ENCODE assay signal across 7 worm cellular contexts in the genomic region with DNA sequence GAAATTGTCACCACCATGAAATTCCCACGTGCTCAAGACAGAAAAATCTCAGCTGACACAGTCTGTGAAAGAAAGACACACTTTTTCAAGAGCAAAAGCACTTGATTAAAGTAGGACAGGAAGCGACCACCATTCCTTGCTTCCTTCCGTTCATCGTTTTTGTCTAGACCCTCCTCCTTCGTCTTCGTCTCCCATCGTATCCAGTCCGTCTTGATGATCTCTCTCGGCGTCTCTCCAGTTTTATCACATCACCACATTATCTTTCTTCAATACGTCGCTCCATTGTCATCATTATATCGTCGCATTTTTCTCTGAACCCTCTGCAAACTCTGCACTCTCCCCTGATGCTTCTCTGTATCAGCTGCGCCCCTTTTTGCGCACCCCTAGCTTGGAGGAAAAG.
TF ChIP-seq lines count a peak whose summit lies in the region.

No protein-coding gene starts in this region.

TF ChIP-seq in whole organism, L1 larva, 84 proteins besides CTCF, POLR2A, EP300 and RAD21 (continues in another document):
- TF ChIP-seq fkh-4 (tag; optimal IDR thresholded peaks at IDR 0.05; lab: Kevin White, UChicago; ENCODE audit: borderline replicate concordance) (no peak), lir-3 (tag; optimal IDR thresholded peaks at IDR 0.05; lab: Kevin White, UChicago; ENCODE audit: poor library complexity) (no peak), ces-1 (GFP tag; optimal IDR thresholded peaks at IDR 0.05; lab: Kevin White, UChicago) (no peak), nhr-47 (tag; optimal IDR thresholded peaks at IDR 0.05; lab: Kevin White, UChicago) (peak; percentile 28), lin-39 (tag; optimal IDR thresholded peaks at IDR 0.05; lab: Kevin White, UChicago) (no peak), skn-1 (tag; optimal IDR thresholded peaks at IDR 0.05; lab: Kevin White, UChicago) (peak; percentile 97), elt-3 (tag; optimal IDR thresholded peaks at IDR 0.05; lab: Kevin White, UChicago) (peak in 1 of 6 experiments; percentile 7), hpl-2 (GFP tag; optimal IDR thresholded peaks at IDR 0.05; lab: Kevin White, UChicago) (no peak), jun-1 (tag; optimal IDR thresholded peaks at IDR 0.05; lab: Kevin White, UChicago) (no peak), ama-1 (optimal IDR thresholded peaks at IDR 0.05; lab: Kevin White, UChicago) (no peak), dpl-1 (GFP tag; optimal IDR thresholded peaks at IDR 0.05; lab: Kevin White, UChicago) (peak in 1 of 3 experiments; percentile 2), ceh-88 (GFP tag; IDR thresholded peaks at IDR 0.05; lab: Robert Waterston, UW) (no peak)

TF ChIP-seq in whole organism, L2 larva, 48 proteins besides CTCF, POLR2A, EP300 and RAD21 (continues in another document):
- TF ChIP-seq F13H6.1 (tag; optimal IDR thresholded peaks at IDR 0.05; lab: Kevin White, UChicago): peak; percentile 28
- no peak for TF ChIP-seq mab-5 (tag; optimal IDR thresholded peaks at IDR 0.05; lab: Kevin White, UChicago)
- TF ChIP-seq ceh-82 (tag; optimal IDR thresholded peaks at IDR 0.05; lab: Kevin White, UChicago): no peak
- no peak for TF ChIP-seq ama-1 (optimal IDR thresholded peaks at IDR 0.05; lab: Kevin White, UChicago)
- no peak for TF ChIP-seq skn-1 (tag; optimal IDR thresholded peaks at IDR 0.05; lab: Kevin White, UChicago)
- peak; percentile 43 for TF ChIP-seq nhr-129 (tag; optimal IDR thresholded peaks at IDR 0.05; lab: Kevin White, UChicago)
- peak in 1 of 2 experiments; percentile 25 for TF ChIP-seq lsy-2 (tag; optimal IDR thresholded peaks at IDR 0.05; lab: Kevin White, UChicago)
- no peak for TF ChIP-seq lin-11 (tag; optimal IDR thresholded peaks at IDR 0.05; lab: Kevin White, UChicago)
- no peak for TF ChIP-seq ztf-11 (tag; optimal IDR thresholded peaks at IDR 0.05; lab: Kevin White, UChicago)
- TF ChIP-seq unc-55 (GFP tag; optimal IDR thresholded peaks at IDR 0.05; lab: Kevin White, UChicago): peak; percentile 62
- peak; percentile 7 for TF ChIP-seq sma-3 (GFP tag; optimal IDR thresholded peaks at IDR 0.05; lab: Kevin White, UChicago)
- TF ChIP-seq sem-4 (tag; optimal IDR thresholded peaks at IDR 0.05; lab: Kevin White, UChicago): no peak
- TF ChIP-seq lin-39 (tag; optimal IDR thresholded peaks at IDR 0.05; lab: Kevin White, UChicago): no peak

TF ChIP-seq in whole organism, L3 larva, 47 proteins besides CTCF, POLR2A, EP300 and RAD21:
- no peak for TF ChIP-seq nhr-28 (tag; optimal IDR thresholded peaks at IDR 0.05; lab: Kevin White, UChicago)
- peak; percentile 48 for TF ChIP-seq nfya-1 (tag; optimal IDR thresholded peaks at IDR 0.05; lab: Kevin White, UChicago; ENCODE audit: insufficient read depth)
- peak; percentile 88 for TF ChIP-seq egl-5 (tag; optimal IDR thresholded peaks at IDR 0.05; lab: Kevin White, UChicago)
- peak; percentile 26 for TF ChIP-seq nhr-23 (tag; optimal IDR thresholded peaks at IDR 0.05; lab: Kevin White, UChicago)
- TF ChIP-seq lin-39 (tag; optimal IDR thresholded peaks at IDR 0.05; lab: Kevin White, UChicago): peak; percentile 25
- no peak for TF ChIP-seq ceh-28 (tag; optimal IDR thresholded peaks at IDR 0.05; lab: Kevin White, UChicago)
- peak; percentile 22 for TF ChIP-seq elt-2 (tag; optimal IDR thresholded peaks at IDR 0.05; lab: Kevin White, UChicago)
- TF ChIP-seq mdl-1 (tag; optimal IDR thresholded peaks at IDR 0.05; lab: Kevin White, UChicago): no peak
- no peak for TF ChIP-seq mml-1 (tag; optimal IDR thresholded peaks at IDR 0.05; lab: Kevin White, UChicago)
- TF ChIP-seq nhr-25 (tag; optimal IDR thresholded peaks at IDR 0.05; lab: Kevin White, UChicago): no peak
- peak; percentile 93 for TF ChIP-seq skn-1 (tag; optimal IDR thresholded peaks at IDR 0.05; lab: Kevin White, UChicago)
- TF ChIP-seq tbx-2 (tag; optimal IDR thresholded peaks at IDR 0.05; lab: Kevin White, UChicago): peak; percentile 5
- TF ChIP-seq ztf-4 (tag; optimal IDR thresholded peaks at IDR 0.05; lab: Kevin White, UChicago): no peak

TF ChIP-seq in whole organism, L4 larva, 104 proteins besides CTCF, POLR2A, EP300 and RAD21 (continues in another document):
- TF ChIP-seq hif-1 (tag; optimal IDR thresholded peaks at IDR 0.05; lab: Kevin White, UChicago) (no peak), ZK546.5 (tag; optimal IDR thresholded peaks at IDR 0.05; lab: Kevin White, UChicago) (no peak), ama-1 (optimal IDR thresholded peaks at IDR 0.05; lab: Kevin White, UChicago) (no peak), lin-38 (GFP tag; IDR thresholded peaks at IDR 0.05; lab: Robert Waterston, UW) (no peak), egl-27 (tag; optimal IDR thresholded peaks at IDR 0.05; lab: Kevin White, UChicago) (no peak), nhr-28 (tag; optimal IDR thresholded peaks at IDR 0.05; lab: Kevin White, UChicago) (peak; percentile 32), spr-1 (tag; optimal IDR thresholded peaks at IDR 0.05; lab: Kevin White, UChicago) (no peak), aha-1 (tag; lab: Kevin White, UChicago) (peak; percentile 37), zfp-3 (GFP tag; conservative IDR thresholded peaks at IDR 0.05; lab: Robert Waterston, UW) (no peak), zfp-2 (tag; optimal IDR thresholded peaks at IDR 0.05; lab: Kevin White, UChicago) (no peak), nhr-48 (tag; optimal IDR thresholded peaks at IDR 0.05; lab: Kevin White, UChicago) (no peak), zag-1 (tag; optimal IDR thresholded peaks at IDR 0.05; lab: Kevin White, UChicago) (no peak), mxl-3 (GFP tag; optimal IDR thresholded peaks at IDR 0.05; lab: Kevin White, UChicago) (peak; percentile 24), hlh-11 (tag; optimal IDR thresholded peaks at IDR 0.05; lab: Kevin White, UChicago) (peak; percentile 59)

TF ChIP-seq in whole organism, late embryonic, 69 proteins besides CTCF, POLR2A, EP300 and RAD21:
- TF ChIP-seq unc-42 (tag; optimal IDR thresholded peaks at IDR 0.05; lab: Kevin White, UChicago) (peak; percentile 38), elt-2 (tag; optimal IDR thresholded peaks at IDR 0.05; lab: Kevin White, UChicago) (peak; percentile 22), F13H6.1 (tag; optimal IDR thresholded peaks at IDR 0.05; lab: Kevin White, UChicago) (no peak), ceh-22 (tag; optimal IDR thresholded peaks at IDR 0.05; lab: Kevin White, UChicago) (peak; percentile 19), unc-55 (GFP tag; optimal IDR thresholded peaks at IDR 0.05; lab: Kevin White, UChicago) (peak; percentile 48)

TF ChIP-seq in whole organism, mixed stage, embryonic, 35 proteins besides CTCF, POLR2A, EP300 and RAD21:
- TF ChIP-seq unc-62 (GFP tag; optimal IDR thresholded peaks at IDR 0.05; lab: Kevin White, UChicago): peak; percentile 76
- no peak for TF ChIP-seq unc-39 (tag; optimal IDR thresholded peaks at IDR 0.05; lab: Kevin White, UChicago)
- peak; percentile 38 for TF ChIP-seq unc-120 (tag; optimal IDR thresholded peaks at IDR 0.05; lab: Kevin White, UChicago; ENCODE audit: poor library complexity, severe bottlenecking)
- TF ChIP-seq nhr-28 (tag; optimal IDR thresholded peaks at IDR 0.05; lab: Kevin White, UChicago): no peak
- no peak for TF ChIP-seq blmp-1 (tag; optimal IDR thresholded peaks at IDR 0.05; lab: Kevin White, UChicago)
- no peak for TF ChIP-seq drap-1 (GFP tag; optimal IDR thresholded peaks at IDR 0.05; lab: Kevin White, UChicago)
- TF ChIP-seq ham-2 (GFP tag; optimal IDR thresholded peaks at IDR 0.05; lab: Kevin White, UChicago): peak; percentile 40
- peak; percentile 30 for TF ChIP-seq hlh-1 (tag; optimal IDR thresholded peaks at IDR 0.05; lab: Kevin White, UChicago)
- TF ChIP-seq mep-1 (tag; optimal IDR thresholded peaks at IDR 0.05; lab: Kevin White, UChicago): no peak

TF ChIP-seq in whole organism, young adult, 124 proteins besides CTCF, POLR2A, EP300 and RAD21:
- no peak for TF ChIP-seq chd-7 (tag; optimal IDR thresholded peaks at IDR 0.05; lab: Kevin White, UChicago)
- TF ChIP-seq somi-1 (GFP tag; optimal IDR thresholded peaks at IDR 0.05; lab: Kevin White, UChicago): no peak
- 0 out of 2 replicates have a peak, but pooled peaks have one; percentile 35 for TF ChIP-seq zfh-2 (GFP tag; conservative IDR thresholded peaks at IDR 0.05; lab: Robert Waterston, UW)
- TF ChIP-seq lin-40 (tag; optimal IDR thresholded peaks at IDR 0.05; lab: Kevin White, UChicago): peak; percentile 24
- TF ChIP-seq nhr-27 (tag; optimal IDR thresholded peaks at IDR 0.05; lab: Kevin White, UChicago): no peak
- peak; percentile 22 for TF ChIP-seq attf-5 (GFP tag; optimal IDR thresholded peaks at IDR 0.05; lab: Kevin White, UChicago)
- no peak for TF ChIP-seq lsl-1 (GFP tag; optimal IDR thresholded peaks at IDR 0.05; lab: Kevin White, UChicago)
- TF ChIP-seq K11D2.4 (GFP tag; IDR thresholded peaks at IDR 0.05; lab: Robert Waterston, UW): 0 out of 2 replicates have a peak, but pooled peaks have one; percentile 9
- TF ChIP-seq attf-6 (GFP tag; IDR thresholded peaks at IDR 0.05; lab: Robert Waterston, UW): no peak
- TF ChIP-seq cebp-1 (GFP tag; IDR thresholded peaks at IDR 0.05; lab: Robert Waterston, UW): no peak
- peak; percentile 20 for TF ChIP-seq cebp-1 (tag; optimal IDR thresholded peaks at IDR 0.05; lab: Kevin White, UChicago)
- TF ChIP-seq hmg-1.2 (GFP tag; IDR thresholded peaks at IDR 0.05; lab: Robert Waterston, UW): peak; percentile 40; the same call in 1 of the 2 replicates
- TF ChIP-seq F22D6.2 (tag; optimal IDR thresholded peaks at IDR 0.05; lab: Kevin White, UChicago): no peak
- no peak for TF ChIP-seq ekl-4 (GFP tag; IDR thresholded peaks at IDR 0.05; lab: Robert Waterston, UW)
